Fruit fly (Drosophila melanogaster): ENCODE data around the gene Atg8a.

Atg8a gene

dm6 chrX:10757616-10758078 lies 10.5 kb downstream of the Atg8a start, which contains the start of gene Rph (continued):
- TF ChIP-seq p53 (GFP tag; optimal IDR thresholded peaks at IDR 0.05), result no peak
- TF ChIP-seq Tbp (GFP tag; optimal IDR thresholded peaks at IDR 0.05), result no peak
- no peak for TF ChIP-seq CG7357 (GFP tag; IDR thresholded peaks at IDR 0.05)
- no peak for TF ChIP-seq Antp (GFP tag; optimal IDR thresholded peaks at IDR 0.05)
- peak in 1 of 2 experiments; percentile 30 for TF ChIP-seq Pdp1 (GFP tag; optimal IDR thresholded peaks at IDR 0.05)
- peak; percentile 40 for TF ChIP-seq CG13894 (tag; optimal IDR thresholded peaks at IDR 0.05)
- no peak for TF ChIP-seq Neu2 (GFP tag; optimal IDR thresholded peaks at IDR 0.05; ENCODE audit: borderline replicate concordance)
- no peak for TF ChIP-seq CG11398 (GFP tag; optimal IDR thresholded peaks at IDR 0.05)
- TF ChIP-seq bab2 (GFP tag; optimal IDR thresholded peaks at IDR 0.05), result peak; percentile 1
- no peak for TF ChIP-seq CG3281 (GFP tag; optimal IDR thresholded peaks at IDR 0.05)
- 0 out of 3 replicates have a peak, but pooled peaks have one; percentile 16 for TF ChIP-seq CG11560 (tag; IDR thresholded peaks at IDR 0.05)
- no peak for TF ChIP-seq ac (GFP tag; optimal IDR thresholded peaks at IDR 0.05)
- TF ChIP-seq Lhr (GFP tag; optimal IDR thresholded peaks at IDR 0.05), result no peak
- TF ChIP-seq CG2129 (GFP tag; IDR thresholded peaks at IDR 0.05; ENCODE audit: partially characterized antibody), result no peak
- TF ChIP-seq CG17328 (GFP tag; IDR thresholded peaks at IDR 0.05), result no peak
- TF ChIP-seq Abd-B (GFP tag; optimal IDR thresholded peaks at IDR 0.05), result no peak
- no peak for TF ChIP-seq CG6654 (GFP tag; optimal IDR thresholded peaks at IDR 0.05)
- no peak for TF ChIP-seq Rx (GFP tag; IDR thresholded peaks at IDR 0.05)
- no peak for TF ChIP-seq CG8359 (GFP tag; optimal IDR thresholded peaks at IDR 0.05; ENCODE audit: borderline replicate concordance)
- TF ChIP-seq CG4820 (GFP tag; optimal IDR thresholded peaks at IDR 0.05), result no peak
- no peak for TF ChIP-seq Dp (GFP tag; optimal IDR thresholded peaks at IDR 0.05)
- TF ChIP-seq sqz (GFP tag; optimal IDR thresholded peaks at IDR 0.05), result no peak
- TF ChIP-seq sim (GFP tag; IDR thresholded peaks at IDR 0.05), result no peak
- TF ChIP-seq tio (GFP tag; optimal IDR thresholded peaks at IDR 0.05), result no peak
- no peak for TF ChIP-seq gce (GFP tag; IDR thresholded peaks at IDR 0.05)
- no peak for TF ChIP-seq Hmx (GFP tag; optimal IDR thresholded peaks at IDR 0.05)
- TF ChIP-seq Deaf1 (tag; optimal IDR thresholded peaks at IDR 0.05), result peak; percentile 36
- no peak for TF ChIP-seq cg (GFP tag; optimal IDR thresholded peaks at IDR 0.05)
- TF ChIP-seq Doc3 (GFP tag; IDR thresholded peaks at IDR 0.05; ENCODE audit: partially characterized antibody), result no peak
- TF ChIP-seq bigmax (GFP tag; optimal IDR thresholded peaks at IDR 0.05), result no peak
- TF ChIP-seq unc-4 (GFP tag; IDR thresholded peaks at IDR 0.05; ENCODE audit: partially characterized antibody), result peak; percentile 65; the same call in 1 of the 2 replicates
- 0 out of 2 replicates have a peak, but pooled peaks have one; percentile 18 for TF ChIP-seq CG6689 (GFP tag; IDR thresholded peaks at IDR 0.05)
- TF ChIP-seq pum (GFP tag; optimal IDR thresholded peaks at IDR 0.05), result no peak
- no peak for TF ChIP-seq CG33213 (GFP tag; optimal IDR thresholded peaks at IDR 0.05)
- TF ChIP-seq Hand (GFP tag; optimal IDR thresholded peaks at IDR 0.05), result no peak
- TF ChIP-seq CG17359 (tag; optimal IDR thresholded peaks at IDR 0.05), result peak; percentile 11
- TF ChIP-seq Hr78 (GFP tag; optimal IDR thresholded peaks at IDR 0.05), result no peak
- TF ChIP-seq CG6272 (GFP tag; IDR thresholded peaks at IDR 0.05), result 0 out of 2 replicates have a peak, but pooled peaks have one; percentile 8
- no peak for TF ChIP-seq grn (GFP tag; optimal IDR thresholded peaks at IDR 0.05)
- no peak for TF ChIP-seq schlank (tag; optimal IDR thresholded peaks at IDR 0.05)
- no peak for TF ChIP-seq nerfin-2 (GFP tag; IDR thresholded peaks at IDR 0.05; ENCODE audit: partially characterized antibody)
- peak; percentile 5; the same call in 1 of the 2 replicates for TF ChIP-seq CG32532 (GFP tag; IDR thresholded peaks at IDR 0.05)
- TF ChIP-seq CG15073 (GFP tag; optimal IDR thresholded peaks at IDR 0.05), result no peak
- no peak for TF ChIP-seq CG10321 (GFP tag; IDR thresholded peaks at IDR 0.05)
- no peak for TF ChIP-seq Dref (GFP tag; IDR thresholded peaks at IDR 0.05)
- no peak for TF ChIP-seq HmgD (GFP tag; optimal IDR thresholded peaks at IDR 0.05)
- no peak for TF ChIP-seq TFAM (GFP tag; optimal IDR thresholded peaks at IDR 0.05)
- no peak for TF ChIP-seq otp (GFP tag; IDR thresholded peaks at IDR 0.05)
- no peak for TF ChIP-seq H15 (GFP tag; IDR thresholded peaks at IDR 0.05)
- peak; percentile 23 for TF ChIP-seq CG15269 (tag; optimal IDR thresholded peaks at IDR 0.05)
- TF ChIP-seq CG2199 (GFP tag; IDR thresholded peaks at IDR 0.05), result no peak
